Worm (Caenorhabditis elegans) whole organism, mixed stage, embryonic: ENCODE measurements around the gene clec-166.

Experiments
- elt-3 ChIP-seq: fragments of 150-350 bp; optimal IDR thresholded peaks from 2 replicates; lab custom pipeline; 2014; ENCODE audit warnings: missing biosample characterization, missing genetic modification characterization
- ham-2 ChIP-seq: fragments of 200-800 bp; sonication (Bioruptor generic); optimal IDR thresholded peaks from 2 replicates; lab custom pipeline; 2018; ENCODE audit warnings: mild to moderate bottlenecking, missing genetic modification characterization, missing compliant biosample characterization
- mab-5 ChIP-seq: fragments of 150-350 bp; optimal IDR thresholded peaks from 2 replicates; lab custom pipeline; 2014; ENCODE audit warnings: missing biosample characterization, missing genetic modification characterization

- TF ChIP-seq mab-5 (tag; lab: Kevin White, UChicago) (no peak), elt-3 (tag; lab: Kevin White, UChicago) (no peak), ham-2 (GFP tag; lab: Kevin White, UChicago) (no peak)
These were observed 5.9 kb downstream of the clec-166 start, which contains the start of gene F38A1.9 for ce11 chrIV:1245244-1245643.
